Fruit fly (Drosophila melanogaster) whole organism, embryonic: ENCODE measurements around the gene CG44355.

Experiments used
- Abd-B ChIP-seq: fragments of 200-800 bp; sonication (Bioruptor generic); optimal IDR thresholded peaks from 2 replicates; lab custom pipeline; 2018; ENCODE audit warnings: missing biosample characterization, mild to moderate bottlenecking, missing genetic modification characterization, moderate library complexity
- B-H1 ChIP-seq: fragments of 200-800 bp; sonication (Bioruptor generic); IDR thresholded peaks from 3 replicates; pipeline ENCODE4 v1.3.6; 2022; ENCODE audit warnings: missing biosample characterization, missing genetic modification characterization
- CG10565 ChIP-seq: fragments of 200-800 bp; sonication (Bioruptor generic); optimal IDR thresholded peaks from 3 replicates; lab custom pipeline; 2016; ENCODE audit warnings: missing biosample characterization, mild to moderate bottlenecking, missing genetic modification characterization
- CG11695 ChIP-seq: fragments of 200-800 bp; sonication (Bioruptor generic); IDR thresholded peaks from 3 replicates; pipeline ENCODE4 v1.3.6; 2022; ENCODE audit warnings: missing biosample characterization, missing genetic modification characterization
- CG11723 ChIP-seq: fragments of 200-800 bp; sonication (Bioruptor generic); optimal IDR thresholded peaks from 2 replicates; lab custom pipeline; 2017; ENCODE audit warnings: missing biosample characterization, mild to moderate bottlenecking, missing genetic modification characterization
- CG12391 ChIP-seq: fragments of 200-800 bp; sonication (Bioruptor generic); optimal IDR thresholded peaks from 3 replicates; lab custom pipeline; 2018; ENCODE audit warnings: missing biosample characterization, mild to moderate bottlenecking, missing genetic modification characterization, moderate library complexity
- CG13894 ChIP-seq: fragments of 200-800 bp; sonication (Bioruptor generic); optimal IDR thresholded peaks from 3 replicates; lab custom pipeline; 2018; ENCODE audit warnings: missing biosample characterization, mild to moderate bottlenecking, missing genetic modification characterization, moderate library complexity
- CG15073 ChIP-seq: fragments of 200-800 bp; sonication (Bioruptor generic); optimal IDR thresholded peaks from 2 replicates; lab custom pipeline; 2016; ENCODE audit warnings: missing biosample characterization, missing genetic modification characterization
- CG16863 ChIP-seq: fragments of 200-800 bp; sonication (Bioruptor generic); optimal IDR thresholded peaks from 3 replicates; lab custom pipeline; 2016; ENCODE audit warnings: missing biosample characterization, missing genetic modification characterization
- CG2202 ChIP-seq: fragments of 200-800 bp; sonication (Bioruptor generic); optimal IDR thresholded peaks from 2 replicates; lab custom pipeline; 2018; ENCODE audit warnings: missing biosample characterization, mild to moderate bottlenecking, missing genetic modification characterization
- CG2712 ChIP-seq: fragments of 200-800 bp; optimal IDR thresholded peaks from 3 replicates; lab custom pipeline; 2019; ENCODE audit warnings: missing biosample characterization, mild to moderate bottlenecking, missing genetic modification characterization, moderate library complexity
- CG32532 ChIP-seq: fragments of 200-800 bp; sonication (Bioruptor generic); IDR thresholded peaks from 2 replicates; pipeline ENCODE4 v1.3.6; 2022; ENCODE audit warnings: missing biosample characterization, missing genetic modification characterization
- CG33557 ChIP-seq: fragments of 200-800 bp; sonication (Bioruptor generic); optimal IDR thresholded peaks from 2 replicates; lab custom pipeline; 2019; ENCODE audit warnings: missing biosample characterization, mild to moderate bottlenecking, missing genetic modification characterization, moderate library complexity
- CG3726 ChIP-seq: fragments of 200-800 bp; sonication (Bioruptor generic); IDR thresholded peaks from 3 replicates; pipeline ENCODE4, ENCODE4 v1.3.6; 2022; ENCODE audit warnings: missing biosample characterization, missing genetic modification characterization
- CG3838 ChIP-seq: fragments of 200-800 bp; sonication (Bioruptor generic); optimal IDR thresholded peaks from 3 replicates; lab custom pipeline; 2016; ENCODE audit warnings: missing biosample characterization, missing genetic modification characterization
- CG4360 ChIP-seq: fragments of 200-800 bp; sonication (Bioruptor generic); IDR thresholded peaks from 2 replicates; pipeline ENCODE4 v1.3.6; 2022; ENCODE audit warnings: missing biosample characterization, missing genetic modification characterization
- CG4424 ChIP-seq: fragments of 200-800 bp; sonication (Bioruptor generic); optimal IDR thresholded peaks from 3 replicates; lab custom pipeline; 2016; ENCODE audit warnings: missing biosample characterization, missing genetic modification characterization
- CG4730 ChIP-seq: fragments of 200-800 bp; sonication (Bioruptor generic); IDR thresholded peaks from 2 replicates; pipeline ENCODE4 v1.3.6; 2022; ENCODE audit warnings: missing biosample characterization, missing genetic modification characterization
- CG6683 ChIP-seq: fragments of 200-800 bp; sonication (Bioruptor generic); optimal IDR thresholded peaks from 2 replicates; lab custom pipeline; 2017; ENCODE audit warnings: missing biosample characterization, mild to moderate bottlenecking, missing genetic modification characterization, missing genetic modification reagents
- CG6813 ChIP-seq: fragments of 200-800 bp; sonication (Bioruptor generic); optimal IDR thresholded peaks from 2 replicates; lab custom pipeline; 2017; ENCODE audit warnings: missing biosample characterization, missing genetic modification characterization, mild to moderate bottlenecking, moderate library complexity, missing genetic modification reagents
- CG8478 ChIP-seq: fragments of >200 bp; optimal IDR thresholded peaks from 2 replicates; lab custom pipeline; 2018
- CG9437 ChIP-seq: fragments of 200-800 bp; sonication (Bioruptor generic); optimal IDR thresholded peaks from 2 replicates; lab custom pipeline; 2018; ENCODE audit warnings: missing biosample characterization, mild to moderate bottlenecking, missing genetic modification characterization
- CTCF ChIP-seq: fragments of 200-800 bp; sonication (Bioruptor generic); optimal IDR thresholded peaks from 2 replicates; lab custom pipeline; 2017; ENCODE audit warnings: missing biosample characterization, mild to moderate bottlenecking, missing genetic modification characterization, moderate library complexity
- D19A ChIP-seq: fragments of 200-800 bp; optimal IDR thresholded peaks from 3 replicates; lab custom pipeline; 2019; ENCODE audit warnings: missing biosample characterization, mild to moderate bottlenecking, missing genetic modification characterization, moderate library complexity
- D19B ChIP-seq: fragments of 200-800 bp; sonication (Bioruptor generic); optimal IDR thresholded peaks from 2 replicates; lab custom pipeline; 2017; ENCODE audit warnings: missing biosample characterization, mild to moderate bottlenecking, missing genetic modification characterization
- Deaf1 ChIP-seq: fragments of 200-800 bp; optimal IDR thresholded peaks from 3 replicates; lab custom pipeline; 2019; ENCODE audit warnings: missing biosample characterization, mild to moderate bottlenecking, missing genetic modification characterization, moderate library complexity
- Dip3 ChIP-seq: fragments of 200-800 bp; sonication (Bioruptor generic); optimal IDR thresholded peaks from 3 replicates; lab custom pipeline; 2016; ENCODE audit warnings: missing biosample characterization, missing genetic modification characterization
- E2f2 ChIP-seq: fragments of 200-800 bp; sonication (Bioruptor generic); IDR thresholded peaks from 2 replicates; pipeline ENCODE4 v1.3.6; 2022; ENCODE audit warnings: missing biosample characterization, missing genetic modification characterization
- Ets97D ChIP-seq: fragments of 200-800 bp; sonication (Bioruptor generic); optimal IDR thresholded peaks from 3 replicates; lab custom pipeline; 2016; ENCODE audit warnings: missing biosample characterization, missing genetic modification characterization
- Hr51 ChIP-seq, 2 experiments: fragments of 200-800 bp; sonication (Bioruptor generic); optimal IDR thresholded peaks; 2 replicates in 1 of 2; 3 replicates in 1 of 2; lab custom pipeline; 2016 to 2018; ENCODE audit warnings: missing biosample characterization in 2 of 2, missing genetic modification characterization in 2 of 2, mild to moderate bottlenecking in 1 of 2, moderate library complexity in 1 of 2
- Lim3 ChIP-seq: fragments of 200-800 bp; sonication (Bioruptor generic); IDR thresholded peaks from 2 replicates; pipeline ENCODE4 v1.3.6; 2022; ENCODE audit warnings: missing biosample characterization, missing genetic modification characterization
- Mrtf ChIP-seq: fragments of 200-800 bp; sonication (Bioruptor generic); IDR thresholded peaks from 3 replicates; pipeline ENCODE4 v1.3.6; 2022; ENCODE audit warnings: missing biosample characterization, missing genetic modification characterization
- Myb ChIP-seq: fragments of 200-800 bp; sonication (Bioruptor generic); optimal IDR thresholded peaks from 2 replicates; lab custom pipeline; 2016; ENCODE audit warnings: missing biosample characterization, missing genetic modification characterization
- NC2α ChIP-seq: fragments of 200-800 bp; sonication (Bioruptor generic); optimal IDR thresholded peaks from 2 replicates; lab custom pipeline; 2016; ENCODE audit warnings: missing biosample characterization, missing genetic modification characterization
- NC2β ChIP-seq: fragments of 200-800 bp; sonication (Bioruptor generic); optimal IDR thresholded peaks from 2 replicates; lab custom pipeline; 2016; ENCODE audit warnings: missing biosample characterization, missing genetic modification characterization
- NK7.1 ChIP-seq: fragments of 200-800 bp; sonication (Bioruptor generic); optimal IDR thresholded peaks from 3 replicates; lab custom pipeline; 2016; ENCODE audit warnings: missing biosample characterization, missing genetic modification characterization
- Xbp1 ChIP-seq: fragments of 200-800 bp; sonication (Bioruptor generic); optimal IDR thresholded peaks from 3 replicates; lab custom pipeline; 2016; ENCODE audit warnings: missing biosample characterization, mild to moderate bottlenecking, missing genetic modification characterization
- abd-A ChIP-seq: fragments of 200-800 bp; sonication (Bioruptor generic); optimal IDR thresholded peaks from 3 replicates; lab custom pipeline; 2019; ENCODE audit warnings: missing biosample characterization, mild to moderate bottlenecking, missing genetic modification characterization, moderate library complexity
- ash1 ChIP-seq: fragments of 200-800 bp; sonication (Bioruptor generic); optimal IDR thresholded peaks from 2 replicates; lab custom pipeline; 2018; ENCODE audit warnings: missing biosample characterization, mild to moderate bottlenecking, missing genetic modification characterization
- bigmax ChIP-seq: fragments of 200-800 bp; sonication (Bioruptor generic); optimal IDR thresholded peaks from 2 replicates; lab custom pipeline; 2018; ENCODE audit warnings: missing biosample characterization, mild to moderate bottlenecking, missing genetic modification characterization
- croc ChIP-seq: fragments of 200-800 bp; sonication (Bioruptor generic); conservative IDR thresholded peaks from 3 replicates; pipeline ENCODE4 v1.3.6; 2022; ENCODE audit warnings: missing biosample characterization, missing genetic modification characterization
- dm ChIP-seq: fragments of 200-800 bp; sonication (Bioruptor generic); optimal IDR thresholded peaks from 3 replicates; lab custom pipeline; 2016; ENCODE audit warnings: missing biosample characterization, missing genetic modification characterization
- ems ChIP-seq: fragments of 200-800 bp; sonication (Bioruptor generic); optimal IDR thresholded peaks from 3 replicates; lab custom pipeline; 2016; ENCODE audit warnings: missing biosample characterization, missing genetic modification characterization
- en ChIP-seq: fragments of 200-800 bp; sonication (Bioruptor generic); optimal IDR thresholded peaks from 2 replicates; lab custom pipeline; 2016; ENCODE audit warnings: missing biosample characterization, missing genetic modification characterization
- exex ChIP-seq: fragments of 200-800 bp; sonication (Bioruptor generic); optimal IDR thresholded peaks from 4 replicates; lab custom pipeline; 2018; ENCODE audit warnings: missing biosample characterization, mild to moderate bottlenecking, missing genetic modification characterization, moderate library complexity
- kay ChIP-seq: fragments of 200-800 bp; sonication (Bioruptor generic); optimal IDR thresholded peaks from 2 replicates; lab custom pipeline; 2016; ENCODE audit warnings: missing biosample characterization, missing genetic modification characterization
- lola ChIP-seq, 3 experiments: fragments of >200 bp in 2 of 3; fragments of 200-800 bp in 1 of 3; sonication (Bioruptor generic) in 1 of 3; optimal IDR thresholded peaks; 2 replicates each; lab custom pipeline; 2017 to 2019; ENCODE audit warnings: missing biosample characterization in 3 of 3, missing genetic modification characterization in 3 of 3, mild to moderate bottlenecking in 1 of 3, moderate library complexity in 1 of 3
- repo ChIP-seq: fragments of 200-800 bp; sonication (Bioruptor generic); optimal IDR thresholded peaks from 2 replicates; lab custom pipeline; 2016; ENCODE audit warnings: missing biosample characterization, missing genetic modification characterization
- sens ChIP-seq: fragments of 200-800 bp; sonication (Bioruptor generic); peaks from one replicate; lab custom pipeline; 2016; ENCODE audit warnings: missing biosample characterization, missing genetic modification characterization
- so ChIP-seq: fragments of 200-800 bp; sonication (Bioruptor generic); IDR thresholded peaks from 3 replicates; pipeline ENCODE4 v1.3.6; 2022; ENCODE audit warnings: missing biosample characterization, missing genetic modification characterization
- ssp ChIP-seq: fragments of 200-800 bp; sonication (Bioruptor generic); IDR thresholded peaks from 2 replicates; pipeline ENCODE4 v1.3.6; 2022; ENCODE audit warnings: missing biosample characterization, missing genetic modification characterization
- vvl ChIP-seq: fragments of 200-800 bp; sonication (Bioruptor generic); IDR thresholded peaks from 2 replicates; pipeline ENCODE4 v1.3.6; 2022; ENCODE audit warnings: missing biosample characterization, missing genetic modification characterization
- zf30C ChIP-seq: fragments of 200-800 bp; sonication (Bioruptor generic); optimal IDR thresholded peaks from 3 replicates; lab custom pipeline; 2018; ENCODE audit warnings: missing biosample characterization, mild to moderate bottlenecking, missing genetic modification characterization

Gene CG44355

dm6 chr3L:12350307-12350706 lies 39.7 kb downstream of the CG44355 start (continued):
- TF ChIP-seq Myb (GFP tag; lab: Kevin White, UChicago) (no peak), lola (GFP tag; optimal IDR thresholded peaks at IDR 0.05; lab: Kevin White, UChicago) (no peak), CG3838 (GFP tag; lab: Kevin White, UChicago) (no peak), Xbp1 (GFP tag; lab: Kevin White, UChicago) (peak; percentile 4), CG11695 (GFP tag; lab: Robert Waterston, UW) (no peak), ems (GFP tag; lab: Kevin White, UChicago) (no peak), CG33557 (GFP tag; lab: Kevin White, UChicago) (no peak), kay (GFP tag; lab: Kevin White, UChicago) (no peak), croc (GFP tag; lab: Robert Waterston, UW) (no peak), B-H1 (no peak), Deaf1 (no peak), Mrtf (GFP tag; lab: Robert Waterston, UW) (no peak), bigmax (GFP tag; lab: Kevin White, UChicago) (no peak), repo (no peak), NK7.1 (GFP tag; lab: Kevin White, UChicago) (peak; percentile 40), CG6813 (GFP tag; lab: Kevin White, UChicago) (peak; percentile 52), CG3726 (GFP tag; lab: Robert Waterston, UW) (no peak), zf30C (no peak), D19B (GFP tag; lab: Kevin White, UChicago) (no peak), CTCF (GFP tag; lab: Kevin White, UChicago) (no peak), NC2α (GFP tag; lab: Kevin White, UChicago) (no peak), Abd-B (GFP tag; lab: Kevin White, UChicago) (no peak), CG12391 (tag; lab: Kevin White, UChicago) (no peak), CG15073 (no peak), dm (GFP tag; lab: Kevin White, UChicago) (no peak), Dip3 (GFP tag; lab: Kevin White, UChicago) (no peak), vvl (GFP tag; lab: Robert Waterston, UW) (no peak), Lim3 (GFP tag; lab: Robert Waterston, UW) (no peak), NC2β (GFP tag; lab: Kevin White, UChicago) (no peak), CG11723 (GFP tag; lab: Kevin White, UChicago) (no peak), CG4360 (GFP tag; lab: Robert Waterston, UW) (no peak), CG2712 (tag; lab: Kevin White, UChicago) (no peak), CG2202 (tag; lab: Kevin White, UChicago) (no peak), Hr51 (GFP tag; optimal IDR thresholded peaks at IDR 0.05; lab: Kevin White, UChicago) (peak in 1 of 2 experiments; percentile 10), Ets97D (GFP tag; lab: Kevin White, UChicago) (no peak), CG8478 (lab: Kevin White, UChicago) (no peak), CG10565 (GFP tag; lab: Kevin White, UChicago) (no peak), exex (tag; lab: Kevin White, UChicago) (no peak), CG16863 (no peak), abd-A (tag; lab: Kevin White, UChicago) (no peak), en (no peak), CG9437 (GFP tag; lab: Kevin White, UChicago) (no peak), CG32532 (GFP tag; lab: Robert Waterston, UW) (no peak), CG13894 (no peak), D19A (tag; lab: Kevin White, UChicago) (no peak), CG4424 (no peak), E2f2 (GFP tag; lab: Robert Waterston, UW) (no peak), ash1 (no peak), sens (GFP tag; lab: Kevin White, UChicago) (peak; percentile 72), CG4730 (GFP tag; lab: Robert Waterston, UW) (no peak), CG6683 (GFP tag; lab: Kevin White, UChicago) (no peak), so (no peak), ssp (GFP tag; lab: Robert Waterston, UW) (no peak)
